Fruit fly (Drosophila melanogaster) whole organism, embryonic: ENCODE measurements around the gene CG4462.
A peak's percentile ranks its signal among the peaks of the same experiment; 100 is the strongest.

Experiments
- Abd-B ChIP-seq: fragments of 200-800 bp; sonication (Bioruptor generic); optimal IDR thresholded peaks from 2 replicates; lab custom pipeline; 2018; ENCODE audit warnings: missing biosample characterization, mild to moderate bottlenecking, missing genetic modification characterization, moderate library complexity
- Bdp1 ChIP-seq: fragments of 200-800 bp; sonication (Bioruptor generic); optimal IDR thresholded peaks from 3 replicates; lab custom pipeline; 2016; ENCODE audit warnings: missing biosample characterization, missing genetic modification characterization
- Blimp-1 ChIP-seq: fragments of 200-800 bp; sonication (Bioruptor generic); optimal IDR thresholded peaks from 3 replicates; lab custom pipeline; 2018; ENCODE audit warnings: missing biosample characterization, missing genetic modification characterization, mild to moderate bottlenecking, moderate library complexity, missing genetic modification reagents
- CG10209 ChIP-seq: fragments of 200-800 bp; sonication (Bioruptor generic); optimal IDR thresholded peaks from 3 replicates; lab custom pipeline; 2017; ENCODE audit warnings: missing biosample characterization, mild to moderate bottlenecking, missing genetic modification characterization, missing genetic modification reagents
- CG10959 ChIP-seq: fragments of 200-800 bp; sonication (Bioruptor generic); IDR thresholded peaks from 2 replicates; pipeline ENCODE4 v1.3.6; 2022; ENCODE audit warnings: missing biosample characterization, missing genetic modification characterization
- CG11456 ChIP-seq: fragments of 200-800 bp; sonication (Bioruptor generic); IDR thresholded peaks from 3 replicates; pipeline ENCODE4 v1.3.6; 2022; ENCODE audit warnings: missing biosample characterization, missing genetic modification characterization
- CG11560 ChIP-seq: fragments of 200-800 bp; sonication (Bioruptor generic); IDR thresholded peaks from 3 replicates; pipeline ENCODE4 v1.3.6; 2022; ENCODE audit warnings: missing biosample characterization, missing genetic modification characterization
- CG11695 ChIP-seq: fragments of 200-800 bp; sonication (Bioruptor generic); IDR thresholded peaks from 3 replicates; pipeline ENCODE4 v1.3.6; 2022; ENCODE audit warnings: missing biosample characterization, missing genetic modification characterization
- CG12155 ChIP-seq: fragments of 200-800 bp; sonication (Bioruptor generic); optimal IDR thresholded peaks from 3 replicates; lab custom pipeline; 2016; ENCODE audit warnings: missing biosample characterization, missing genetic modification characterization
- CG15011 ChIP-seq: fragments of 200-800 bp; sonication (Bioruptor generic); optimal IDR thresholded peaks from 3 replicates; lab custom pipeline; 2018; ENCODE audit warnings: missing biosample characterization, mild to moderate bottlenecking, missing genetic modification characterization
- CG15269 ChIP-seq: fragments of 200-800 bp; sonication (Bioruptor generic); optimal IDR thresholded peaks from 2 replicates; lab custom pipeline; 2018; ENCODE audit warnings: missing biosample characterization, mild to moderate bottlenecking, missing genetic modification characterization, moderate library complexity
- CG1529 ChIP-seq: fragments of 200-800 bp; sonication (Bioruptor generic); optimal IDR thresholded peaks from 3 replicates; lab custom pipeline; 2018; ENCODE audit warnings: missing biosample characterization, missing genetic modification characterization
- CG17829 ChIP-seq: fragments of 200-800 bp; optimal IDR thresholded peaks from 2 replicates; lab custom pipeline; 2019; ENCODE audit warnings: missing biosample characterization, mild to moderate bottlenecking, missing genetic modification characterization, moderate library complexity
- CG18599 ChIP-seq: fragments of 200-800 bp; sonication (Bioruptor generic); optimal IDR thresholded peaks from 3 replicates; lab custom pipeline; 2017; ENCODE audit warnings: missing biosample characterization, missing genetic modification characterization, mild to moderate bottlenecking, moderate library complexity, missing genetic modification reagents
- CG2202 ChIP-seq: fragments of 200-800 bp; sonication (Bioruptor generic); optimal IDR thresholded peaks from 2 replicates; lab custom pipeline; 2018; ENCODE audit warnings: missing biosample characterization, mild to moderate bottlenecking, missing genetic modification characterization
- CG30020 ChIP-seq: fragments of 200-800 bp; optimal IDR thresholded peaks from 2 replicates; lab custom pipeline; 2019; ENCODE audit warnings: missing biosample characterization, mild to moderate bottlenecking, missing genetic modification characterization, moderate library complexity
- CG4282 ChIP-seq: fragments of 200-800 bp; sonication (Bioruptor generic); optimal IDR thresholded peaks from 2 replicates; lab custom pipeline; 2016; ENCODE audit warnings: missing biosample characterization, missing genetic modification characterization
- CG4360 ChIP-seq: fragments of 200-800 bp; sonication (Bioruptor generic); IDR thresholded peaks from 2 replicates; pipeline ENCODE4 v1.3.6; 2022; ENCODE audit warnings: missing biosample characterization, missing genetic modification characterization
- CG4404 ChIP-seq: fragments of 200-800 bp; sonication (Bioruptor generic); IDR thresholded peaks from 2 replicates; pipeline ENCODE4 v1.3.6; 2022; ENCODE audit warnings: missing biosample characterization, missing genetic modification characterization
- CG8944 ChIP-seq: fragments of 200-800 bp; sonication (Bioruptor generic); optimal IDR thresholded peaks from 3 replicates; lab custom pipeline; 2016; ENCODE audit warnings: missing biosample characterization, missing genetic modification characterization
- D19B ChIP-seq: fragments of 200-800 bp; sonication (Bioruptor generic); optimal IDR thresholded peaks from 2 replicates; lab custom pipeline; 2017; ENCODE audit warnings: missing biosample characterization, mild to moderate bottlenecking, missing genetic modification characterization
- Dad ChIP-seq: fragments of 200-800 bp; sonication (Bioruptor generic); optimal IDR thresholded peaks from 3 replicates; lab custom pipeline; 2016; ENCODE audit warnings: missing biosample characterization, missing genetic modification characterization
- Hand ChIP-seq: fragments of 200-800 bp; sonication (Bioruptor generic); optimal IDR thresholded peaks from 2 replicates; lab custom pipeline; 2017; ENCODE audit warnings: mild to moderate bottlenecking, missing biosample characterization, missing genetic modification reagents, missing genetic modification characterization
- HmgD ChIP-seq: fragments of 200-800 bp; sonication (Bioruptor generic); optimal IDR thresholded peaks from 3 replicates; lab custom pipeline; 2016; ENCODE audit warnings: missing biosample characterization, missing genetic modification characterization
- Hr3 ChIP-seq: fragments of 200-800 bp; sonication (Bioruptor generic); optimal IDR thresholded peaks from 3 replicates; lab custom pipeline; 2016; ENCODE audit warnings: missing biosample characterization, missing genetic modification characterization
- Hsf ChIP-seq: fragments of 200-800 bp; sonication (Bioruptor generic); optimal IDR thresholded peaks from 3 replicates; lab custom pipeline; 2016; ENCODE audit warnings: missing biosample characterization, missing genetic modification characterization
- Jarid2 ChIP-seq: fragments of 200-800 bp; sonication (Bioruptor generic); optimal IDR thresholded peaks from 3 replicates; lab custom pipeline; 2017; ENCODE audit warnings: mild to moderate bottlenecking, missing biosample characterization, missing genetic modification reagents, missing genetic modification characterization
- MTF-1 ChIP-seq: fragments of 200-800 bp; sonication (Bioruptor generic); optimal IDR thresholded peaks from 2 replicates; lab custom pipeline; 2018; ENCODE audit warnings: missing biosample characterization, mild to moderate bottlenecking, missing genetic modification characterization, borderline replicate concordance
- Meics ChIP-seq: fragments of 200-800 bp; sonication (Bioruptor generic); optimal IDR thresholded peaks from 2 replicates; lab custom pipeline; 2017; ENCODE audit warnings: missing biosample characterization, mild to moderate bottlenecking, missing genetic modification characterization
- Optix ChIP-seq: fragments of 200-800 bp; sonication (Bioruptor generic); IDR thresholded peaks from 3 replicates; pipeline ENCODE4 v1.3.6; 2022; ENCODE audit warnings: missing biosample characterization, missing genetic modification characterization
- Pdp1 ChIP-seq, 2 experiments: fragments of 200-800 bp; sonication (Bioruptor generic); optimal IDR thresholded peaks; 3 replicates each; lab custom pipeline; 2016; ENCODE audit warnings: missing biosample characterization in 2 of 2, missing genetic modification characterization in 2 of 2, mild to moderate bottlenecking in 1 of 2, moderate library complexity in 1 of 2
- Ravus ChIP-seq: fragments of 200-800 bp; sonication (Bioruptor generic); IDR thresholded peaks from 2 replicates; pipeline ENCODE4 v1.3.6; 2022; ENCODE audit warnings: missing biosample characterization, missing genetic modification characterization
- Six4 ChIP-seq: fragments of 200-800 bp; sonication (Bioruptor generic); optimal IDR thresholded peaks from 2 replicates; lab custom pipeline; 2016; ENCODE audit warnings: missing biosample characterization, missing genetic modification characterization
- Xrp1 ChIP-seq: fragments of 200-800 bp; sonication (Bioruptor generic); IDR thresholded peaks from 2 replicates; pipeline ENCODE4 v1.3.6; 2022; ENCODE audit warnings: missing biosample characterization, missing genetic modification characterization
- bbx ChIP-seq: fragments of 200-800 bp; sonication (Bioruptor generic); IDR thresholded peaks from 2 replicates; pipeline ENCODE4 v1.3.6; 2022; ENCODE audit warnings: missing biosample characterization, missing genetic modification characterization; ENCODE audit not compliant: partially characterized antibody
- bowl ChIP-seq: fragments of 200-800 bp; sonication (Bioruptor generic); IDR thresholded peaks from 2 replicates; pipeline ENCODE4 v1.3.6; 2022; ENCODE audit warnings: missing biosample characterization, missing genetic modification characterization
- ci ChIP-seq: fragments of 200-800 bp; sonication (Bioruptor generic); IDR thresholded peaks from 3 replicates; pipeline ENCODE4 v1.3.6; 2022; ENCODE audit warnings: missing biosample characterization, missing genetic modification characterization
- dati ChIP-seq: fragments of 200-800 bp; sonication (Bioruptor generic); IDR thresholded peaks from 2 replicates; pipeline ENCODE4 v1.3.6; 2022; ENCODE audit warnings: missing biosample characterization, missing genetic modification characterization
- dysf ChIP-seq: fragments of 200-800 bp; sonication (Bioruptor generic); IDR thresholded peaks from 3 replicates; pipeline ENCODE4 v1.3.6; 2022; ENCODE audit warnings: missing biosample characterization, missing genetic modification characterization
- fru ChIP-seq: fragments of >200 bp; optimal IDR thresholded peaks from 2 replicates; lab custom pipeline; 2017
- hbn ChIP-seq: fragments of 200-800 bp; sonication (Bioruptor generic); IDR thresholded peaks from 2 replicates; pipeline ENCODE4 v1.3.6; 2022; ENCODE audit warnings: missing biosample characterization, missing genetic modification characterization; ENCODE audit not compliant: partially characterized antibody
- mirr ChIP-seq: fragments of 200-800 bp; sonication (Bioruptor generic); optimal IDR thresholded peaks from 3 replicates; lab custom pipeline; 2018; ENCODE audit warnings: missing biosample characterization, mild to moderate bottlenecking, missing genetic modification characterization
- nerfin-1 ChIP-seq: fragments of 200-800 bp; sonication (Bioruptor generic); optimal IDR thresholded peaks from 3 replicates; lab custom pipeline; 2019; ENCODE audit warnings: missing biosample characterization, mild to moderate bottlenecking, missing genetic modification characterization, moderate library complexity
- ro ChIP-seq: fragments of 200-800 bp; sonication (Bioruptor generic); IDR thresholded peaks from 2 replicates; pipeline ENCODE4 v1.3.6; 2022; ENCODE audit warnings: missing biosample characterization, missing genetic modification characterization
- sob ChIP-seq: fragments of 200-800 bp; sonication (Bioruptor generic); IDR thresholded peaks from 2 replicates; pipeline ENCODE4 v1.3.6; 2022; ENCODE audit warnings: missing biosample characterization, missing genetic modification characterization
- tll ChIP-seq, 2 experiments: fragments of 200-800 bp in 1 of 2; fragments of >200 bp in 1 of 2; sonication (Bioruptor generic) in 1 of 2; optimal IDR thresholded peaks; 2 replicates each; lab custom pipeline; 2017 to 2019; ENCODE audit warnings: missing biosample characterization in 2 of 2, missing genetic modification characterization in 2 of 2, mild to moderate bottlenecking in 1 of 2, moderate library complexity in 1 of 2
- tna ChIP-seq: fragments of 200-800 bp; sonication (Bioruptor generic); IDR thresholded peaks from 2 replicates; pipeline ENCODE4 v1.3.6; 2022; ENCODE audit warnings: missing biosample characterization, missing genetic modification characterization; ENCODE audit not compliant: partially characterized antibody
- unpg ChIP-seq: fragments of 200-800 bp; sonication (Bioruptor generic); optimal IDR thresholded peaks from 3 replicates; lab custom pipeline; 2018; ENCODE audit warnings: missing biosample characterization, mild to moderate bottlenecking, missing genetic modification characterization, moderate library complexity
- zfh1 ChIP-seq: fragments of 200-800 bp; sonication (Bioruptor generic); IDR thresholded peaks from 3 replicates; pipeline ENCODE4 v1.3.6; 2022; ENCODE audit warnings: missing biosample characterization, missing genetic modification characterization
- zfh2 ChIP-seq: fragments of 200-800 bp; sonication (Bioruptor generic); optimal IDR thresholded peaks from 2 replicates; lab custom pipeline; 2016; ENCODE audit warnings: missing biosample characterization, missing genetic modification characterization

CG4462 gene

dm6 chr3R:19892046-19892445, 33.1 kb downstream of the CG4462 start (continued):
- TF ChIP-seq sob (GFP tag; lab: Robert Waterston, UW): peak; percentile 75
- peak; percentile 85 for TF ChIP-seq dysf
- TF ChIP-seq CG8944 (GFP tag; lab: Kevin White, UChicago): peak; percentile 57
- peak; percentile 28; the same call in 1 of the 2 replicates for TF ChIP-seq dati
- TF ChIP-seq bbx: peak; percentile 44; the same call in 1 of the 2 replicates
- TF ChIP-seq Pdp1 (GFP tag; optimal IDR thresholded peaks at IDR 0.05; lab: Kevin White, UChicago): peak; percentile 81 to 85
- TF ChIP-seq D19B (GFP tag; lab: Kevin White, UChicago): peak; percentile 14
- TF ChIP-seq tna: no peak
- TF ChIP-seq unpg (GFP tag; lab: Kevin White, UChicago): peak; percentile 82
- peak; percentile 32; the same call in 1 of the 2 replicates for TF ChIP-seq ro
- TF ChIP-seq Six4 (GFP tag; lab: Kevin White, UChicago): peak; percentile 72
- peak; percentile 64 for TF ChIP-seq CG4404 (GFP tag; lab: Robert Waterston, UW)
- TF ChIP-seq Blimp-1 (GFP tag; lab: Kevin White, UChicago): no peak
- TF ChIP-seq CG10959: peak; percentile 54
- TF ChIP-seq CG1529 (GFP tag; lab: Kevin White, UChicago): peak; percentile 7
- TF ChIP-seq CG2202 (tag; lab: Kevin White, UChicago): peak; percentile 13
- peak; percentile 49 for TF ChIP-seq CG12155
- peak; percentile 61 for TF ChIP-seq Hsf (GFP tag; lab: Kevin White, UChicago)
- peak in 1 of 2 experiments; percentile 27 for TF ChIP-seq tll (GFP tag; optimal IDR thresholded peaks at IDR 0.05; lab: Kevin White, UChicago)
- peak; percentile 78 for TF ChIP-seq CG18599
- peak; percentile 82 for TF ChIP-seq CG11456 (GFP tag; lab: Robert Waterston, UW)
- TF ChIP-seq HmgD (GFP tag; lab: Kevin White, UChicago): peak; percentile 31
- peak; percentile 23 for TF ChIP-seq Hr3 (GFP tag; lab: Kevin White, UChicago)
- peak; percentile 51 for TF ChIP-seq MTF-1 (GFP tag; lab: Kevin White, UChicago)
- TF ChIP-seq CG4360: 0 out of 2 replicates have a peak, but pooled peaks have one; percentile 33
- TF ChIP-seq mirr (GFP tag; lab: Kevin White, UChicago): peak; percentile 49
- no peak for TF ChIP-seq hbn
- TF ChIP-seq Jarid2 (GFP tag; lab: Kevin White, UChicago): peak; percentile 41
- peak; percentile 49 for TF ChIP-seq CG4282 (GFP tag; lab: Kevin White, UChicago)
- peak; percentile 74 for TF ChIP-seq CG15269 (tag; lab: Kevin White, UChicago)
- peak; percentile 55; the same call in 2 of the 3 replicates for TF ChIP-seq CG11560 (tag; lab: Robert Waterston, UW)
- TF ChIP-seq nerfin-1 (tag; lab: Kevin White, UChicago): peak; percentile 59
- TF ChIP-seq fru: no peak
- TF ChIP-seq CG17829 (tag; lab: Kevin White, UChicago): peak; percentile 70
- TF ChIP-seq Meics (GFP tag; lab: Kevin White, UChicago): peak; percentile 71
- peak; percentile 71 for TF ChIP-seq Dad
- no peak for TF ChIP-seq Ravus (GFP tag; lab: Robert Waterston, UW)
- TF ChIP-seq Optix (GFP tag; lab: Robert Waterston, UW): peak; percentile 71
- TF ChIP-seq Xrp1 (GFP tag; lab: Robert Waterston, UW): peak; percentile 80; the same call in 1 of the 2 replicates
- peak; percentile 75 for TF ChIP-seq zfh2
- TF ChIP-seq Hand (GFP tag; lab: Kevin White, UChicago): no peak
- peak; percentile 82 for TF ChIP-seq zfh1 (GFP tag; lab: Robert Waterston, UW)
- no peak for TF ChIP-seq Abd-B (GFP tag; lab: Kevin White, UChicago)
- no peak for TF ChIP-seq CG30020 (tag; lab: Kevin White, UChicago)
- TF ChIP-seq bowl (GFP tag; lab: Robert Waterston, UW): no peak
- TF ChIP-seq CG10209 (GFP tag; lab: Kevin White, UChicago): peak; percentile 59
- peak; percentile 43 for TF ChIP-seq CG15011 (GFP tag; lab: Kevin White, UChicago)
- peak; percentile 81 for TF ChIP-seq CG11695 (GFP tag; lab: Robert Waterston, UW)
- peak; percentile 81 for TF ChIP-seq ci (GFP tag; lab: Robert Waterston, UW)
- TF ChIP-seq Bdp1: peak; percentile 12
